Worm (Caenorhabditis elegans): Measurements from ENCODE around the gene srx-133.

ce11 chrV:13862505-13862904 lies 14.0 kb downstream of the srx-133 start, which contains the start of gene srx-137:
- TF ChIP-seq nhr-237 (tag; optimal IDR thresholded peaks at IDR 0.05) (no peak), nhr-28 (tag; optimal IDR thresholded peaks at IDR 0.05) (no peak), nhr-25 (tag; optimal IDR thresholded peaks at IDR 0.05; ENCODE audit: borderline replicate concordance, insufficient read depth) (no peak), dmd-9 (GFP tag; IDR thresholded peaks at IDR 0.05) (no peak), lin-39 (tag; optimal IDR thresholded peaks at IDR 0.05) (no peak), ZK546.5 (tag; optimal IDR thresholded peaks at IDR 0.05) (no peak)
